Worm (Caenorhabditis elegans): Measurements from ENCODE around the gene flp-12.

DNA sequence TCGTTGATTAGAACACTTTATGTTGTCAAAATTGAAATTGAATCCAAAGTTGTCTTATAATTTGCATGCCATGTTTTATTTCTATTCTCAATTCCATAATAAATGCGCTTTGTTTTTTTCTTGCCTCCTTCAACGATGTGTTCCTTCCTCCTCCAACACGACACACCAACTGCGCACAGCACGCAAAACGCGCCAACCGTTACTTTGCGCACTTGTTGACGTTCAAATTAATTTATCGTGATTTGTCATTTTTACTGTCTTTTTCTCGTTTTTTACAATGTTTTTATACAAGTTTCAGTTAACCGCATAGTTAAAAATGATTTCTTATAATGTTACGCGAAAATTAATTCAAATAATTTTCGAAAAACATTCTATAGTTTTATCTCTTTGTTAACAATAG is 4.2 kb downstream of the flp-12 start:
- TF ChIP-seq klf-2 (GFP tag; conservative IDR thresholded peaks at IDR 0.05) (no peak), tab-1 (GFP tag; IDR thresholded peaks at IDR 0.05) (no peak), flt-1 (GFP tag; IDR thresholded peaks at IDR 0.05) (no peak), ztf-29 (GFP tag; IDR thresholded peaks at IDR 0.05) (no peak)

Data from whole organism, midembryonic.